Fruit fly (Drosophila melanogaster) ovary, adult (tissue): Measurements from ENCODE around the gene eRF1.

Experiments used
- CG17801 ChIP-seq: fragments of 200-800 bp; optimal IDR thresholded peaks from 2 replicates; lab custom pipeline; 2019; ENCODE audit warnings: missing biosample characterization, mild to moderate bottlenecking, missing genetic modification characterization, moderate library complexity; ENCODE audit not compliant: partially characterized antibody

The eRF1 gene

DNA sequence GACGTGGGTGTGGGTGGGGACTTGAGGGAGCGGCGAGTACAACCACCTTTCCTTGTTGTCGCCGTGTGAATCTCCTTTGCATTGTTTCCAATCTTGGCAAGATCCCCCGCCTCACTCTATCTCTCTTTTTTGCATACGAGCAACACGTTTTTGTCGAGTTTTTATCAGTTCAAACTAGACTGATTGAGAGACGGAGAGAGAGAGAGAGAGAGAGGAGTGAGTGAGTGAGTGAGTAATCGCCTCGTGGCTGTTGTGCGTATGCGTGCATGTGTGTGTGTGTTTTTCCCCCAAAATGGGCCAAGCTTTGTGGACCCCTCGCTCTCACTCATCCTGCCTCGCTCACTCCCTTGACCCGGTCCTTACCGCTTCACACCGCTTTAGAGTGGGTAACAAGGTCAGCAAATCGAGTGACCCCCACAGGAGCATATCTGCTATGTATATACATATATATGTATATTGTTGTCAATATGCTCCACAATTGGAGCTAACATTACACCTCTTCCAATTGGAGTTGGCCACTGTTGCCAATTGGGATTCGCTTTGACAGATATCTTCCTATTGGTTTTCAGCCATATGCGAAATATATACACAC, 1.3 kb downstream of the eRF1 start:
- no peak for TF ChIP-seq CG17801 (GFP tag; lab: Kevin White, UChicago)

dm6 chr3L:20353149-20353548, 5.0 kb downstream of the eRF1 start, which contains the start of gene CG5618:
Gene CG5618, plus strand, starts transcription at chr3L:20353449.
- TF ChIP-seq CG17801 (GFP tag; lab: Kevin White, UChicago): no peak

dm6 chr3L:20353726-20354332, 5.7 kb downstream of the eRF1 start:
- TF ChIP-seq CG17801 (GFP tag; lab: Kevin White, UChicago): no peak

DNA sequence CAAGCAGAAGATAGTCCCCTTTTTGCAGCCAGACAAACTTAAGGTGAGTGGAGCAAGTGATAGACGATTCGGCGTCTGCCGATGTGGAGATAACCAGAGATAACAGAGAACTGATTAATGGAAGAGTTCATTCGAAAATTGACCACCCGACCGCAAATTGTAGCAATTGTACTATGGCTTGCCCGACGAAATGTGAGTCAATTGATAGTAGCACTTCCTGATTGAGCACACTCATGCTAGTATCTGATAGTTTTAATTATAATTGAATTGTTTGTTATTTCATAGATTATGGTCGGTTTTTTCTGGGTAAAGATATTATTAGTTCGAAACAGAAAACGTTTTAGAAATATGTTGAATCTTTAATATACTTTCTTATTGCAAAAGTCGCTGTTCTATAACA, 6.2 kb downstream of the eRF1 start:
- TF ChIP-seq CG17801 (GFP tag; lab: Kevin White, UChicago): no peak

- TF ChIP-seq CG17801 (GFP tag; lab: Kevin White, UChicago): no peak
These were observed 6.7 kb downstream of the eRF1 start for dm6 chr3L:20354872-20355271.

DNA sequence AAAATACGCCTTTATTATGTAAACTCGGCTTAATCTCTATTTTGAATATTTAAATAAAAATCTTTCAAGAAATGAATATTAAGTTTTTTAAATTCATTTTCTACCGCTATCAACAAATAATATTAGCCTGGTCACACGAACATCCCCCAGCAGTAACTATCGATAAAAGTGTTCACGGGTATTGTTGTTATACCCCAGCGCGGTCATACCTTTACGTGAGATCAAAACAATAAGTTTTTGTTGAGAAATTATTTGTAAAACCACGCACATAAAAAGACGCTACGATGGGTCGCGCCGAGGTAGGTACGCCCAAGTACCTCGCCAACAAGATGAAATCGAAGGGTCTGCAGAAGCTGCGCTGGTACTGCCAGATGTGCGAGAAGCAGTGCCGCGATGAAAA, 8.5 kb downstream of the eRF1 start, which contains the start of gene kin17:
Gene kin17, plus strand, starts transcription at position 195 of the 400 bp plus-strand sequence.
- TF ChIP-seq CG17801 (GFP tag; lab: Kevin White, UChicago): no peak

dm6 chr3L:20358212-20358611, 10.1 kb downstream of the eRF1 start, which contains the start of gene CG5665:
Gene CG5665, plus strand, starts transcription at chr3L:20358512.
- TF ChIP-seq CG17801 (GFP tag; lab: Kevin White, UChicago): no peak

DNA sequence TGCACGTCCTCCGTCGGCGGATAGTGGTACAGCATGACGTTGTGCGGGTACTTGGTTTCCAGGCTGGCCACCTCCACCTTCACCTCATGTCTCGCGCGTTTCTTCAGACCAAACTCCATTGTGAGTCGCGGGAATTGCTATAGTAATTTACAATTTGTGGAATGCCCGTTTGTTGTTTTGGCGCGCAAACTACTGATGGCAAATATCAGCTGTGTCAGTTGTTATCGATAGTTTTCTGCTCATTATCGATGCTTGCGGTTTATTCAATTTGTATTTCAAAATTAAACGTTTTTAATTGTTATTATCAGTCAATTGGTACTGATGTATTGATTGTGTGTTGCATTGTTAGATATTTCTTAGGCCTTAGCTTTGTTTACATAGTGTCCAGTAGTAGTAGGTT, 13.2 kb downstream of the eRF1 start, which contains the start of gene Prim2:
Gene Prim2, minus strand, starts transcription at position 197 of the 400 bp plus-strand sequence.
- no peak for TF ChIP-seq CG17801 (GFP tag; lab: Kevin White, UChicago)

DNA sequence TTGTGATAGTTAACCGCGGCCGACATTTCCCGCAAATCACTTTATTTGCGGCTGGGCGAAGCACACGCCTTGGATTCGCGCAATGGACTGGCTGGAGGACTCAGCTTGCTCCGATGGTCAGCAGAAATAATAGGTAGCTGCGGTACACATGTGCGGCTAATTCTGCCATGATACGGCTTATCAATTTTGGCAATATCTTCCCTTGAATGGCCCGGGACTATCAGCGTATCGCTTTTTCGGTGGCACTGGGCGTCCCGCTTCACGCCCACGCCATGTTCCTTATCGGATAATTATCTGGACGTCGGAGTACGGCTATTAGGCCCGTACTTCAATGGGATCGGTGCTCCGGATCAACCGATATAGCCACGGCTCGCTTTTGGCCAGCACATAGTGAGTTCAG, 17.9 kb downstream of the eRF1 start:
- no peak for TF ChIP-seq CG17801 (GFP tag; lab: Kevin White, UChicago)

DNA sequence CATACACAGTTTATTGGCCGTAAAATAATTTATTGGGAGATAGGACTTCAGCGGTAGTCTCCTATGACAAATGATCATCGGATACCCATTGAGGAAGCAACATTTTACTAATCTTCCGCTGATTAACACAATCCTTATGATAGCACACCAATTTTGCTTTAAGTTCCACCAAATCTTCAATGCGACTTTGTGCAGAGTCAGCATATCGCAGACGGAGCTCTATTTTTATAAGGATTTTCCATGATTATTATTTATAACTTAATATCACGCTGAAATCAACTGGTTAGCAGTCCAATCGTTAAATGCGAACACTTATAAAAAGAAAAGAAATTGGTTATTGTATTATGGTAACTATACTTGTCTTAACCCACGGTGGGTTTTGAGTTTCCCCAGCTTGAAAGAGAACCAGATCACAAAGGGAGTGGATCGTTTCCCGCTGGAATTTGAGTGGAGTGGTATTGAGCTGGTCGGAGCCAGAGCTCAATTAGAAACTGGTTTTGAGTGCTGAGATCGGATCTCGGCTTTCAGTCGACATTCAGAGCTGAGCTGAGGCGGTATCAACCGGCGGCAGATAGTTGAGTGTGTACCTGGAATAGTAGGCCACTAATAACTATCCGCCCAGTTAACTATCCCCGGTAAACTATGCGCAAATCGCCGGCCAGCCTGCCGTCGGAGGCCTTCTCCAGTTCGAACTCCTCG, 18.7 kb downstream of the eRF1 start, which contains the start of the genes Toll-9 and in:
Gene Toll-9, minus strand, starts transcription at position 51 of the 699 bp plus-strand sequence.
Gene in, plus strand, starts transcription at position 525 of the 699 bp plus-strand sequence.
- TF ChIP-seq CG17801 (GFP tag; lab: Kevin White, UChicago): no peak

dm6 chr3L:20370013-20370412, 21.9 kb downstream of the eRF1 start, which contains the start of gene CG13247:
Gene CG13247, plus strand, starts transcription at chr3L:20370313.
- no peak for TF ChIP-seq CG17801 (GFP tag; lab: Kevin White, UChicago)

DNA sequence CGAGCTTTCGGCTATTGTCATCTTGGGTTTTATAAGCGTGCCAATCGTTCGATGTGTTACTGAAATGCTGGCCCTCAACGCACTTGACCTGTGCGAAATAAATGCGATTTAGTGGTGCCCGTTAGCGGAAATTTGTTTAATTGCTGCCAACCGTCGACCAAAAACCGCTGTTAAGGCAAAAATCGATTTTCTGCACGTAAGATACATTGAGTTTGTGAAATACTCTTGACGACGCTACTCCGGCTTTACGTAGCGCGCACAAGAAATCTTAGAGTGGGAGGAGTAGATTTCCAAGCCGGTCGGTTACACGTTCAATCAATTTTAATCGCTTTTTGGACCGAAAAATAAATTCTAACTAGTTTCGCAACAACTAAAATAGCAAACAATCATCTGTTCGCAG, 27.3 kb downstream of the eRF1 start:
- TF ChIP-seq CG17801 (GFP tag; lab: Kevin White, UChicago): no peak

DNA sequence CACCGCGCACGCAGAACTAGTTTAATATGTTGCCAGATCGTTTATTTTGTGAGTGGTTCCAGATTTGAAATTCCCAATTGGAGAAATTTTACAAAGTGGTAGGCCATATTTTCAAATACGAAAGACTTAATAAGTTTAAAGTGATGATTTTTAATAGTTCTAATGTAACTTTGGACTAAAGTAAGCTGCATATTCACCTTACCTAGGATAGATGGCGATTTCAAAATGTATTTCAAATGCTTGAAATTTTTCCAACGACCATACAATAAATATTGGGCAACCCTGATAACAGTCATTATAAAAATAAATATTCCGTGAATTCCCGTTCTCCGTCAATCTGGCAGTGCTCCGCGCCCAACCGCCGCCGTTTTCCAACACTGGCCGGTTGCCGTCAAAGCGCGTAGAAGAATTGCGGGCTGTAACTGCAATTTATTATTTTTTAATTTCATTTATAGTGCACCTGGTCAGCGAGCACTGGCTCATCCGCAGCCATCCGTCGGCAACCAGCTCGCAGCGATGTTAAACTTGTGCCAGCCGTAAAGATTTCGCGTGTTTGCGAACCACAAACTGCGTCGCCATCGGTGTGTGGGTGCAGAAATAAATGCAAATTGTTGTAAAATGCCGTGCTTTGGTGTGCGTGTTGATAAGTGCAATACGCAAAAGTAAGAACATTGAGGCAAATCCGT, 27.9 kb downstream of the eRF1 start, which contains the start of the genes Ide and RhoBTB:
Gene Ide, minus strand, starts transcription at position 19 of the 686 bp plus-strand sequence.
Gene RhoBTB, plus strand, starts transcription at position 365 of the 686 bp plus-strand sequence.
- peak; percentile 45 for TF ChIP-seq CG17801 (GFP tag; lab: Kevin White, UChicago)

- TF ChIP-seq CG17801 (GFP tag; lab: Kevin White, UChicago): no peak
These were observed 28.4 kb downstream of the eRF1 start for dm6 chr3L:20376564-20376920.

- no peak for TF ChIP-seq CG17801 (GFP tag; lab: Kevin White, UChicago)
These were observed 31.3 kb downstream of the eRF1 start for dm6 chr3L:20379496-20379895.
